Worm (Caenorhabditis elegans) whole organism, L4 larva: Measurements from ENCODE around the gene F35A5.8.

Source experiments
- F10B5.3 ChIP-seq: sonication (generic microtip); optimal IDR thresholded peaks from 2 replicates; lab custom pipeline; 2016; ENCODE audit warnings: mild to moderate bottlenecking, missing genetic modification characterization, missing compliant biosample characterization
- R02D3.7 ChIP-seq: fragments of 150-350 bp; sonication (generic microtip); optimal IDR thresholded peaks from 3 replicates; lab custom pipeline; 2014; ENCODE audit warnings: missing biosample characterization, missing genetic modification characterization
- T26A8.4 ChIP-seq: fragments of 200-800 bp; sonication (Bioruptor generic); IDR thresholded peaks from 2 replicates; pipeline ENCODE4 v1.3.6; 2022; ENCODE audit warnings: missing genetic modification characterization, missing compliant biosample characterization
- Y105C5A.15 ChIP-seq: fragments of 200-800 bp; sonication (Bioruptor generic); IDR thresholded peaks from 2 replicates; pipeline ENCODE4 v1.3.6; 2022; ENCODE audit warnings: missing genetic modification characterization, missing compliant biosample characterization
- ZK337.2 ChIP-seq: fragments of 200-800 bp; sonication (Bioruptor generic); IDR thresholded peaks from 2 replicates; pipeline ENCODE4 v1.3.6; 2022; ENCODE audit warnings: missing genetic modification reagents, missing genetic modification characterization, missing compliant biosample characterization
- ZK546.5 ChIP-seq, 2 experiments: sonication (generic microtip); optimal IDR thresholded peaks; 2 replicates each; lab custom pipeline; 2017; ENCODE audit warnings: missing biosample characterization in 2 of 2, missing genetic modification characterization in 2 of 2
- ceh-20 ChIP-seq: fragments of 200-800 bp; sonication (Bioruptor generic); IDR thresholded peaks from 2 replicates; pipeline ENCODE4 v1.3.6; 2022; ENCODE audit warnings: missing genetic modification reagents, missing genetic modification characterization, missing compliant biosample characterization
- ceh-62 ChIP-seq: sonication (generic microtip); optimal IDR thresholded peaks from 2 replicates; lab custom pipeline; 2017; ENCODE audit warnings: missing biosample characterization, missing genetic modification characterization
- ces-1 ChIP-seq: fragments of 150-350 bp; sonication (generic microtip); optimal IDR thresholded peaks from 4 replicates; lab custom pipeline; 2014; ENCODE audit warnings: missing biosample characterization, missing genetic modification reagents, missing genetic modification characterization
- cey-2 ChIP-seq: sonication (generic microtip); optimal IDR thresholded peaks from 3 replicates; lab custom pipeline; 2017; ENCODE audit warnings: missing genetic modification characterization, mild to moderate bottlenecking, missing compliant biosample characterization, antibody characterized with exemption, borderline replicate concordance; ENCODE audit not compliant: insufficient read depth
- ctbp-1 ChIP-seq: fragments of 200-800 bp; sonication (Bioruptor generic); IDR thresholded peaks from 2 replicates; pipeline ENCODE4 v1.3.6; 2022; ENCODE audit warnings: missing genetic modification reagents, missing genetic modification characterization, missing compliant biosample characterization
- dmd-8 ChIP-seq: fragments of 200-800 bp; sonication (Bioruptor generic); IDR thresholded peaks from 2 replicates; pipeline ENCODE4 v1.3.6; 2022; ENCODE audit warnings: missing genetic modification characterization, missing compliant biosample characterization
- dpl-1 ChIP-seq: fragments of 150-350 bp; optimal IDR thresholded peaks from 2 replicates; lab custom pipeline; 2014; ENCODE audit warnings: missing biosample characterization, missing genetic modification reagents, missing genetic modification characterization
- duxl-1 ChIP-seq: sonication (generic microtip); optimal IDR thresholded peaks from 2 replicates; lab custom pipeline; 2016; ENCODE audit warnings: mild to moderate bottlenecking, missing genetic modification characterization, moderate library complexity, missing compliant biosample characterization; ENCODE audit not compliant: poor library complexity
- egl-27 ChIP-seq: sonication (generic microtip); optimal IDR thresholded peaks from 3 replicates; lab custom pipeline; 2017; ENCODE audit warnings: missing biosample characterization, missing genetic modification reagents, missing genetic modification characterization
- gei-8 ChIP-seq: fragments of 200-800 bp; sonication (Bioruptor generic); optimal IDR thresholded peaks from 2 replicates; lab custom pipeline; 2018; ENCODE audit warnings: mild to moderate bottlenecking, missing genetic modification characterization, missing compliant biosample characterization
- hlh-30 ChIP-seq: sonication (generic microtip); optimal IDR thresholded peaks from 2 replicates; lab custom pipeline; 2017; ENCODE audit warnings: antibody characterized with exemption, mild to moderate bottlenecking, missing genetic modification characterization, missing compliant biosample characterization; ENCODE audit not compliant: insufficient read depth
- hmg-1.1 ChIP-seq: fragments of 200-800 bp; sonication (Bioruptor generic); IDR thresholded peaks from 2 replicates; pipeline ENCODE4 v1.3.6; 2022; ENCODE audit warnings: missing genetic modification reagents, missing genetic modification characterization, missing compliant biosample characterization
- jun-1 ChIP-seq: fragments of 150-350 bp; optimal IDR thresholded peaks from 2 replicates; lab custom pipeline; 2014; ENCODE audit warnings: missing biosample characterization, missing genetic modification reagents, missing genetic modification characterization
- lin-1 ChIP-seq: fragments of 200-800 bp; sonication (Bioruptor generic); IDR thresholded peaks from 2 replicates; pipeline ENCODE4 v1.3.6; 2022; ENCODE audit warnings: missing genetic modification reagents, missing genetic modification characterization, missing compliant biosample characterization
- lin-13 ChIP-seq: fragments of 150-350 bp; optimal IDR thresholded peaks from 2 replicates; lab custom pipeline; 2014; ENCODE audit warnings: missing biosample characterization, missing genetic modification reagents, missing genetic modification characterization
- lin-29 ChIP-seq: fragments of 200-800 bp; sonication (Bioruptor generic); IDR thresholded peaks from 2 replicates; pipeline ENCODE4 v1.3.6; 2022; ENCODE audit warnings: missing genetic modification reagents, missing genetic modification characterization, missing compliant biosample characterization
- lin-38 ChIP-seq: fragments of 200-800 bp; sonication (Bioruptor generic); IDR thresholded peaks from 2 replicates; pipeline ENCODE4 v1.3.6; 2022; ENCODE audit warnings: missing genetic modification reagents, missing genetic modification characterization, missing compliant biosample characterization
- lin-39 ChIP-seq: fragments of 150-350 bp; optimal IDR thresholded peaks from 2 replicates; lab custom pipeline; 2014; ENCODE audit warnings: missing biosample characterization, missing genetic modification reagents, missing genetic modification characterization
- lir-3 ChIP-seq: sonication (generic microtip); optimal IDR thresholded peaks from 2 replicates; lab custom pipeline; 2016; ENCODE audit warnings: mild to moderate bottlenecking, missing genetic modification characterization, missing compliant biosample characterization
- madf-5 ChIP-seq, 2 experiments: fragments of 200-800 bp; sonication (Bioruptor generic); IDR thresholded peaks; 2 replicates each; pipeline ENCODE4 v1.3.6; 2022; ENCODE audit warnings: missing compliant biosample characterization in 2 of 2, missing genetic modification characterization in 2 of 2
- mdl-1 ChIP-seq, 2 experiments: fragments of 150-350 bp in 1 of 2; sonication (generic microtip) in 1 of 2; optimal IDR thresholded peaks; 2 replicates each; lab custom pipeline; 2014 to 2017; ENCODE audit warnings: missing biosample characterization in 2 of 2, missing genetic modification characterization in 2 of 2
- mep-1 ChIP-seq: fragments of 150-350 bp; sonication (generic microtip); optimal IDR thresholded peaks from 3 replicates; lab custom pipeline; 2014; ENCODE audit warnings: missing biosample characterization, missing genetic modification characterization
- mes-2 ChIP-seq: sonication (generic microtip); optimal IDR thresholded peaks from 2 replicates; lab custom pipeline; 2016; ENCODE audit warnings: missing genotype, mild to moderate bottlenecking, missing genetic modification characterization, missing compliant biosample characterization; ENCODE audit not compliant: poor library complexity, severe bottlenecking
- mxl-3 ChIP-seq: fragments of 200-800 bp; sonication (Bioruptor generic); optimal IDR thresholded peaks from 2 replicates; lab custom pipeline; 2018; ENCODE audit warnings: mild to moderate bottlenecking, missing genetic modification characterization, missing compliant biosample characterization
- nhr-10 ChIP-seq: fragments of 150-350 bp; optimal IDR thresholded peaks from 2 replicates; lab custom pipeline; 2014; ENCODE audit warnings: missing biosample characterization, missing genetic modification characterization
- nhr-111 ChIP-seq: fragments of 200-800 bp; sonication (Bioruptor generic); optimal IDR thresholded peaks from 2 replicates; lab custom pipeline; 2018; ENCODE audit warnings: mild to moderate bottlenecking, missing genetic modification characterization, missing compliant biosample characterization
- nhr-28 ChIP-seq: fragments of 150-350 bp; optimal IDR thresholded peaks from 2 replicates; lab custom pipeline; 2014; ENCODE audit warnings: missing biosample characterization, missing genetic modification characterization
- nhr-41 ChIP-seq: fragments of 200-800 bp; sonication (Bioruptor generic); IDR thresholded peaks from 2 replicates; pipeline ENCODE4 v1.3.6; 2022; ENCODE audit warnings: missing genetic modification reagents, missing genetic modification characterization, missing compliant biosample characterization
- nhr-42 ChIP-seq: fragments of 200-800 bp; sonication (Bioruptor generic); IDR thresholded peaks from 2 replicates; pipeline ENCODE4 v1.3.6; 2022; ENCODE audit warnings: missing genetic modification characterization, missing compliant biosample characterization
- nhr-48 ChIP-seq: sonication (generic microtip); optimal IDR thresholded peaks from 2 replicates; lab custom pipeline; 2016; ENCODE audit warnings: mild to moderate bottlenecking, missing genetic modification characterization, missing compliant biosample characterization
- nhr-6 ChIP-seq: fragments of 150-350 bp; optimal IDR thresholded peaks from 2 replicates; lab custom pipeline; 2014; ENCODE audit warnings: missing biosample characterization, missing genetic modification characterization
- nhr-76 ChIP-seq: fragments of 150-350 bp; optimal IDR thresholded peaks from 2 replicates; lab custom pipeline; 2014; ENCODE audit warnings: missing biosample characterization, missing genetic modification characterization
- pha-4 ChIP-seq, 2 experiments: fragments of 150-350 bp in 1 of 2; fragments of 200-800 bp in 1 of 2; sonication (Bioruptor generic) in 1 of 2; IDR thresholded peaks in 1 of 2; optimal IDR thresholded peaks in 1 of 2; 2 replicates each; pipeline versions ENCODE4 v1.3.6 to Lab custom; 2014 to 2022; ENCODE audit warnings: missing genetic modification characterization in 2 of 2, missing genetic modification reagents in 2 of 2, missing biosample characterization in 1 of 2, missing compliant biosample characterization in 1 of 2
- pqm-1 ChIP-seq: sonication (generic microtip); optimal IDR thresholded peaks from 2 replicates; lab custom pipeline; 2017; ENCODE audit warnings: missing biosample characterization, missing genetic modification characterization
- saeg-2 ChIP-seq: fragments of 200-800 bp; sonication (Bioruptor generic); IDR thresholded peaks from 2 replicates; pipeline ENCODE4 v1.3.6; 2022; ENCODE audit warnings: missing genetic modification reagents, missing genetic modification characterization, missing compliant biosample characterization
- sdz-12 ChIP-seq: fragments of 200-800 bp; sonication (Bioruptor generic); optimal IDR thresholded peaks from 2 replicates; lab custom pipeline; 2018; ENCODE audit warnings: mild to moderate bottlenecking, missing genetic modification characterization, missing compliant biosample characterization
- skn-1 ChIP-seq: fragments of 150-350 bp; optimal IDR thresholded peaks from 2 replicates; lab custom pipeline; 2014; ENCODE audit warnings: missing biosample characterization, missing genetic modification characterization
- snpc-4 ChIP-seq: fragments of 150-350 bp; optimal IDR thresholded peaks from 2 replicates; lab custom pipeline; 2014; ENCODE audit warnings: missing biosample characterization, missing genetic modification characterization
- spr-1 ChIP-seq: sonication (generic microtip); optimal IDR thresholded peaks from 2 replicates; lab custom pipeline; 2016; ENCODE audit warnings: mild to moderate bottlenecking, missing genetic modification characterization, missing compliant biosample characterization
- spr-3 ChIP-seq: fragments of 200-800 bp; sonication (Bioruptor generic); optimal IDR thresholded peaks from 2 replicates; lab custom pipeline; 2018; ENCODE audit warnings: mild to moderate bottlenecking, missing genetic modification characterization, missing compliant biosample characterization
- tra-1 ChIP-seq: fragments of 200-800 bp; sonication (Bioruptor generic); IDR thresholded peaks from 2 replicates; pipeline ENCODE4 v1.3.6; 2022; ENCODE audit warnings: missing genetic modification reagents, missing genetic modification characterization, missing compliant biosample characterization
- unc-130 ChIP-seq: sonication (generic microtip); optimal IDR thresholded peaks from 2 replicates; lab custom pipeline; 2016; ENCODE audit warnings: missing genetic modification reagents, missing genetic modification characterization, missing compliant biosample characterization
- vab-7 ChIP-seq: fragments of 200-800 bp; sonication (Bioruptor generic); IDR thresholded peaks from 2 replicates; pipeline ENCODE4 v1.3.6; 2022; ENCODE audit warnings: missing genetic modification reagents, missing genetic modification characterization, missing compliant biosample characterization
- zip-11 ChIP-seq: fragments of 200-800 bp; sonication (Bioruptor generic); IDR thresholded peaks from 2 replicates; pipeline ENCODE4 v1.3.6; 2022; ENCODE audit warnings: missing genetic modification characterization, missing compliant biosample characterization
- zip-2 ChIP-seq: fragments of 150-350 bp; optimal IDR thresholded peaks from 2 replicates; lab custom pipeline; 2014; ENCODE audit warnings: missing biosample characterization, missing genetic modification characterization
- ztf-7 ChIP-seq: fragments of 150-350 bp; optimal IDR thresholded peaks from 2 replicates; lab custom pipeline; 2014; ENCODE audit warnings: missing biosample characterization, missing genetic modification characterization

F35A5.8 gene

ce11 chrX:3829605-3830004, 26.3 kb upstream of the F35A5.8 start (continued):
- TF ChIP-seq zip-2 (no peak), snpc-4 (tag; lab: Kevin White, UChicago) (no peak), nhr-42 (GFP tag; lab: Robert Waterston, UW) (no peak), pqm-1 (tag; lab: Kevin White, UChicago) (peak; percentile 98), tra-1 (GFP tag; lab: Robert Waterston, UW) (peak; percentile 50; the same call in 1 of the 2 replicates), lin-38 (GFP tag; lab: Robert Waterston, UW) (no peak), nhr-111 (GFP tag; lab: Kevin White, UChicago) (no peak), skn-1 (no peak), ztf-7 (tag; lab: Kevin White, UChicago) (no peak), spr-1 (no peak), ceh-62 (no peak), lin-13 (GFP tag; lab: Kevin White, UChicago) (no peak), lin-39 (no peak), gei-8 (GFP tag; lab: Kevin White, UChicago) (no peak), pha-4 (GFP tag; IDR thresholded peaks at IDR 0.05; lab: Robert Waterston, UW) (no peak), pha-4 (tag; optimal IDR thresholded peaks at IDR 0.05; lab: Kevin White, UChicago) (peak; percentile 29), nhr-76 (tag; lab: Kevin White, UChicago) (no peak), zip-11 (GFP tag; lab: Robert Waterston, UW) (no peak), ceh-20 (GFP tag; lab: Robert Waterston, UW) (no peak), egl-27 (tag; lab: Kevin White, UChicago) (no peak), mdl-1 (tag; optimal IDR thresholded peaks at IDR 0.05; lab: Kevin White, UChicago) (peak in 1 of 2 experiments; percentile 19), nhr-6 (tag; lab: Kevin White, UChicago) (no peak), mes-2 (tag; lab: Kevin White, UChicago) (peak; percentile 25), hmg-1.1 (GFP tag; lab: Robert Waterston, UW) (no peak), lir-3 (tag; lab: Kevin White, UChicago) (no peak), hlh-30 (tag; lab: Kevin White, UChicago) (no peak), dpl-1 (GFP tag; lab: Kevin White, UChicago) (no peak), sdz-12 (GFP tag; lab: Kevin White, UChicago) (no peak), nhr-10 (no peak), F10B5.3 (tag; lab: Kevin White, UChicago) (no peak), nhr-41 (GFP tag; lab: Robert Waterston, UW) (no peak), dmd-8 (GFP tag; lab: Robert Waterston, UW) (no peak), cey-2 (tag; lab: Kevin White, UChicago) (no peak), vab-7 (GFP tag; lab: Robert Waterston, UW) (no peak), madf-5 (GFP tag; IDR thresholded peaks at IDR 0.05; lab: Robert Waterston, UW) (no peak), ZK546.5 (tag; optimal IDR thresholded peaks at IDR 0.05; lab: Kevin White, UChicago) (no peak), ZK337.2 (GFP tag; lab: Robert Waterston, UW) (no peak), nhr-48 (tag; lab: Kevin White, UChicago) (peak; percentile 68), mxl-3 (GFP tag; lab: Kevin White, UChicago) (no peak), T26A8.4 (GFP tag; lab: Robert Waterston, UW) (no peak), ctbp-1 (GFP tag; lab: Robert Waterston, UW) (no peak), nhr-28 (tag; lab: Kevin White, UChicago) (peak; percentile 96), jun-1 (tag; lab: Kevin White, UChicago) (no peak), R02D3.7 (tag; lab: Kevin White, UChicago) (no peak), mep-1 (tag; lab: Kevin White, UChicago) (peak; percentile 55), unc-130 (no peak), ces-1 (GFP tag; lab: Kevin White, UChicago) (no peak), spr-3 (GFP tag; lab: Kevin White, UChicago) (no peak), duxl-1 (tag; lab: Kevin White, UChicago) (no peak), lin-29 (no peak), Y105C5A.15 (GFP tag; lab: Robert Waterston, UW) (no peak), lin-1 (GFP tag; lab: Robert Waterston, UW) (0 out of 2 replicates have a peak, but pooled peaks have one; percentile 28), saeg-2 (GFP tag; lab: Robert Waterston, UW) (no peak)
